Fruit fly (Drosophila melanogaster): ENCODE results near the gene Ntf-2r.

Ntf-2r gene

dm6 chr2L:18465402-18466201, 11.2 kb downstream of the Ntf-2r start:
- TF ChIP-seq h (optimal IDR thresholded peaks at IDR 0.05) (no peak), ttk (optimal IDR thresholded peaks at IDR 0.05) (no peak), psq (optimal IDR thresholded peaks at IDR 0.05) (no peak), Myc (optimal IDR thresholded peaks at IDR 0.05) (no peak)

DNA sequence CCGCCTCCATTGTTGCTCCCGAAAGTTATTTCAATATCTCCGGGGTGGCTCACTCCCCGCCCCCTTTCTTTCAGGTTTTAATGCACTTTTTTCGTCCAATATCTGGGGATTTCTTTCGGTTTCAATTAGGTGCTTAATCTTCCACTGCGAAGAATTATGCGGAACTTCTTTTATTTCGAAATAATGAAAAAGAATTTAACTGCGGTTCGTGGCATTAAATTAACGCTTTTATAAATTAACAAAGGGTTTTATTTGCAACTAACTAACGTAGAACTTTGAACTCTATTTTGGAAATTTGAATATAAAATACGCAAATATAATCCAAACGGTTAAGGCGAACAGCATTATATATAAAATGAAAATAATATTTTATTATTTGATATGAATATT, 11.7 kb downstream of the Ntf-2r start:
- no peak for TF ChIP-seq h (optimal IDR thresholded peaks at IDR 0.05)

- TF ChIP-seq psq (optimal IDR thresholded peaks at IDR 0.05) = no peak
- TF ChIP-seq h (optimal IDR thresholded peaks at IDR 0.05) = no peak
- no peak for TF ChIP-seq insv (optimal IDR thresholded peaks at IDR 0.05)
- TF ChIP-seq ttk (optimal IDR thresholded peaks at IDR 0.05) = no peak
- no peak for TF ChIP-seq Sin3A (optimal IDR thresholded peaks at IDR 0.05)
- no peak for TF ChIP-seq Myc (optimal IDR thresholded peaks at IDR 0.05)
Observed at dm6 chr2L:18466669-18467068, 12.2 kb downstream of the Ntf-2r start.

DNA sequence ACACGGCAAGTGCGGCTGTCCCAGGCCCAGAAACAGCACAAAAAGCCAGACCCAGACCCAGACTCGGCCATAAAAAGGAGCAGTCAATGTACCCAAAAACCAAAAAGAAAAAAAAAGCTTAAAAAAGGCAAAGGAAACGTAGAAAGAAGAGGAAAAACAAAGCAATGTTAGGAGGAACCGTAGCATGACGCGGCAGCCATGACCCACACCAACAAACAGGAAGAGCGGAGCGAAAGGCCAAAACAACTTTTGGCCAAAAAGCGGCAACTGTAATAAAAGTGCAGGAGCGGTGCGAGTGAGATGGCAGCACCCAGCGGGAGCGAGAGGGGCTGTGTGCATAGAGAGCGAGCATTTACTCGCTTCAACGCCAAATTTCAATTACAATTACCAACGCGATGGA, 13.0 kb downstream of the Ntf-2r start:
- TF ChIP-seq h (optimal IDR thresholded peaks at IDR 0.05) (no peak), psq (optimal IDR thresholded peaks at IDR 0.05) (no peak), insv (optimal IDR thresholded peaks at IDR 0.05) (no peak), ttk (optimal IDR thresholded peaks at IDR 0.05) (no peak), Sin3A (optimal IDR thresholded peaks at IDR 0.05) (no peak)

DNA sequence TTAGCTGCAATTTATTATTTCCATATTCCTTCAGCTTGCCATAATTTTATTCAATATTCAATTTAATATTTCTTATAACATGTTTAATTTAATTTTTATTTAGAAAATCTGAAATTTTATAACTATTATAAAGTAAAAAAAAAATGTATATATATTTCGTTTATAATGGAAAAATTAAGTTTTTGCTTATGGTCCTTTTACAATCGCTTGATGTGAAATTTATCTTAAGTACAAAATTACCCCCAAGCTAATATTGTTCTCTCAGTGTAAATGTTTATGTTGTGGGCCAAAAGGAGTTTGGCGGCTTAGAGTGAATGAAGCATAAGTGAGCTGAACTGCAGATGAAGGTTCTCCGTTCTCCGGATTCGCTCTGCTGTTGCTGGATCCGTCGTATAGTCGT, 13.6 kb downstream of the Ntf-2r start:
- TF ChIP-seq h (optimal IDR thresholded peaks at IDR 0.05) (no peak), psq (optimal IDR thresholded peaks at IDR 0.05) (no peak), Sin3A (optimal IDR thresholded peaks at IDR 0.05) (no peak), insv (optimal IDR thresholded peaks at IDR 0.05) (no peak), ttk (optimal IDR thresholded peaks at IDR 0.05) (no peak), Myc (optimal IDR thresholded peaks at IDR 0.05) (no peak)

- TF ChIP-seq Myc (optimal IDR thresholded peaks at IDR 0.05) = no peak
- TF ChIP-seq h (optimal IDR thresholded peaks at IDR 0.05) = no peak
- TF ChIP-seq ttk (optimal IDR thresholded peaks at IDR 0.05) = no peak
- no peak for TF ChIP-seq psq (optimal IDR thresholded peaks at IDR 0.05)
- no peak for TF ChIP-seq Sin3A (optimal IDR thresholded peaks at IDR 0.05)
Observed at dm6 chr2L:18468607-18469015, 14.2 kb downstream of the Ntf-2r start.

dm6 chr2L:18469544-18470109, 15.2 kb downstream of the Ntf-2r start:
- TF ChIP-seq ttk (optimal IDR thresholded peaks at IDR 0.05) (no peak), h (optimal IDR thresholded peaks at IDR 0.05) (no peak), Sin3A (optimal IDR thresholded peaks at IDR 0.05) (no peak), psq (optimal IDR thresholded peaks at IDR 0.05) (no peak), insv (optimal IDR thresholded peaks at IDR 0.05) (no peak)

DNA sequence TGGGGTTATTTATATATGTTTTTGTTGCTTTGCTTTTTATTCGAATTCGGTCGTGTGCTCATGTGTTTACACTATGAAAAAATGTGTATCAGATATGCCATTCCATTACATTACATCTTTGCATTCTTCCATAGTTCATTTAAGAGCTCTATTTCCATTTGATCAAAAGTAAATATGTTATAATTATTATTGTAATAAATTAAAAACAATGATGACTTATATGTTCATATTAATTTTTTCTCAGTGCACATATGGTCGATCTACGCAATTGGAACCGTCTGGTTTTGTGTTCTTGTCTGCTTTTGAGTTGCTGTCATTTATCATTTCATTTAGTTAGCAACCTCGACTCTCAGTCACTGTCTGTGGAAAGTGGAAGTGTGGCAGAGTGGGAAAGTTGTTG, 23.0 kb downstream of the Ntf-2r start:
- TF ChIP-seq Myc (optimal IDR thresholded peaks at IDR 0.05) = no peak
- no peak for TF ChIP-seq h (optimal IDR thresholded peaks at IDR 0.05)

dm6 chr2L:18478509-18479176, 24.2 kb downstream of the Ntf-2r start:
- no peak for TF ChIP-seq Sin3A (optimal IDR thresholded peaks at IDR 0.05)
- no peak for TF ChIP-seq psq (optimal IDR thresholded peaks at IDR 0.05)
- TF ChIP-seq Myc (optimal IDR thresholded peaks at IDR 0.05) = no peak
- no peak for TF ChIP-seq ttk (optimal IDR thresholded peaks at IDR 0.05)
- TF ChIP-seq insv (optimal IDR thresholded peaks at IDR 0.05) = no peak
- TF ChIP-seq h (optimal IDR thresholded peaks at IDR 0.05) = no peak

DNA sequence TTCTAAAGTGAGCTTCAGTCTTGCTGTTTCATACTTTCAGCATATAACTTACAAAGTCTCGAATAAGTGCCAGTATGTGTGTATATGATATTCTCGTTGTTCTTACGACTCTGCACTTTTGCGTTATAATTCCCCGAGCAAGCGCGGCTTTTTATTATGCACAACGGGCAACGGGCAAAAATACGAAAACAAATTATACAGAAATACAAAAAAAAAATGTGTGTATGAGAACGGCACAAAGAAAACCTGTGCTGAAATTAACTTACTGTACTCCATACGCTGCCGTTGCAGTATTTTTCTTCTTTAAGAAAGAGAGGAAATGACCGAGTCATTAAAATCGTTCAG, 24.7 kb downstream of the Ntf-2r start:
- TF ChIP-seq psq (optimal IDR thresholded peaks at IDR 0.05) = no peak
- TF ChIP-seq Sin3A (optimal IDR thresholded peaks at IDR 0.05) = no peak
- no peak for TF ChIP-seq Myc (optimal IDR thresholded peaks at IDR 0.05)
- TF ChIP-seq insv (optimal IDR thresholded peaks at IDR 0.05) = no peak
- TF ChIP-seq ttk (optimal IDR thresholded peaks at IDR 0.05) = no peak
- no peak for TF ChIP-seq h (optimal IDR thresholded peaks at IDR 0.05)

- TF ChIP-seq Myc (optimal IDR thresholded peaks at IDR 0.05) (no peak), Sin3A (optimal IDR thresholded peaks at IDR 0.05) (no peak), insv (optimal IDR thresholded peaks at IDR 0.05) (no peak), psq (optimal IDR thresholded peaks at IDR 0.05) (no peak), ttk (optimal IDR thresholded peaks at IDR 0.05) (no peak), h (optimal IDR thresholded peaks at IDR 0.05) (no peak)
Observed at dm6 chr2L:18480326-18481028, 26.0 kb downstream of the Ntf-2r start.

DNA sequence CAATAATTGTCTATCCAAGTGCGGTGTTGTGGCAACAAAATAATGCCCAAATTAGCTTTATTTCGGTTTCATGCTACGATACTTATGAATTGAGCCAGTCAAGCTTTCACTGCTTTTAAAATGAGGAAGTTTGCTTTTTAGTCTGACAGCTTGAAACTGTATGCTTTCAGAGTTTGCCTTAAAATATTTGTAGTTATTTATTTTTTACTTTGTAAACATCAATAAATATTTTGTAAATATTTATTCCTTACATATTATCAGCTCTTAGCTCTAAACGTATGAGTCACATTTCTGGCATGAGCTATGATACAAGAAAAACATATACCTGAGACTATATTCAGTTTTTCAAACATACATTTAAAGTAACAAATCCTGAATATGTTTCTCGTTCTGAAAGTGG, 26.6 kb downstream of the Ntf-2r start:
- TF ChIP-seq h (optimal IDR thresholded peaks at IDR 0.05) (no peak), Sin3A (optimal IDR thresholded peaks at IDR 0.05) (no peak), psq (optimal IDR thresholded peaks at IDR 0.05) (no peak), insv (optimal IDR thresholded peaks at IDR 0.05) (no peak), Myc (optimal IDR thresholded peaks at IDR 0.05) (no peak), ttk (optimal IDR thresholded peaks at IDR 0.05) (no peak)

Data from Kc167 (cell line).